Fruit fly (Drosophila melanogaster): ENCODE measurements around the gene Task6.

Gene Task6

DNA sequence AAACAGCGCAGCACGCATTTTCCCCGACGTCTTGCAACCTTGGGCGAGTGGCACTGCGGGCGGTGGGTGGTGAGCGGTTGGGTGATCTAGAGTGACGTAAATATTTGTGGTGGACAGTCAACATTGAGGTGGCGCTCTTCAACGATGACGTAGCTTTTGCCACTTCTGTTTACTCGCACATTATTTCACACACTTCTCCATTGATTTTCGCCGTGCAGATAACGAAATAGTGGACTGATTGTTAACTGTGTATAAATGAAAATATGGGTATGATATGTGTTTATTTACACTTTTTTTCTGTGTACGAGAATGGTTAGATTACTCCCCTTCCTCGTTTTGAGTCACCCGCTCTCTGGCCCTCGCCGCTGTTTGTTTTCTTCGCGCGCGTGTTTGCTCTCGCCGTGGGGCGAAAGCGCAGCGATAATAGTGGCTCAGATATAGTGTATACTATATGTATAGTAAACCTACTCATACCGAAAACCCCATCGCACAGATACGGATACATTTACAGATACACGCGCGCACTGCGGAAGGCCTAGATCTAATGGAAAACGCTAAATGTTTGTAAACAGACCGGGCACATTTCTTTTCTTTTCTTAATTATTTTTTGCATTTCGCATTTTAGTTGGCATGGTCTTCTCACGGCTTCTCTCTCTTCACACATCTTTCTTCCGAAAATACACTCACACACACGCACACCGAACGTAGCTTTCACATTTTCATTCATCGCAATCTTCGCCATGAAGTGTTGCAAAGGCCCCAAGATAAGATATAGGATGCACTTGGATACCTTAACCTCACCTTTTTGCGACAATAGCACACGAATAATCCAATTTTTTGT is 12.2 kb upstream of the Task6 start, which contains the start of gene omd (continued):
- TF ChIP-seq CG10366 (GFP tag; IDR thresholded peaks at IDR 0.05) (peak; percentile 47), CG11085 (GFP tag; IDR thresholded peaks at IDR 0.05) (no peak), insv (GFP tag; optimal IDR thresholded peaks at IDR 0.05) (no peak), az2 (GFP tag; optimal IDR thresholded peaks at IDR 0.05) (no peak), lilli (GFP tag; optimal IDR thresholded peaks at IDR 0.05) (peak; percentile 61), salm (tag; optimal IDR thresholded peaks at IDR 0.05) (peak; percentile 48), CG12659 (GFP tag; optimal IDR thresholded peaks at IDR 0.05) (no peak), CG8359 (GFP tag; optimal IDR thresholded peaks at IDR 0.05; ENCODE audit: borderline replicate concordance) (peak; percentile 41), CG6813 (GFP tag; optimal IDR thresholded peaks at IDR 0.05) (peak; percentile 85), CG3847 (GFP tag; IDR thresholded peaks at IDR 0.05) (0 out of 2 replicates have a peak, but pooled peaks have one; percentile 15), CG6254 (GFP tag; optimal IDR thresholded peaks at IDR 0.05) (peak; percentile 61), TFAM (GFP tag; optimal IDR thresholded peaks at IDR 0.05) (peak; percentile 8), PHDP (tag; optimal IDR thresholded peaks at IDR 0.05) (no peak), CG9932 (GFP tag; IDR thresholded peaks at IDR 0.05) (peak; percentile 52), Sry-β (GFP tag; optimal IDR thresholded peaks at IDR 0.05) (peak; percentile 32), lmd (GFP tag; IDR thresholded peaks at IDR 0.05) (peak; percentile 26; the same call in 1 of the 2 replicates), sisA (GFP tag; IDR thresholded peaks at IDR 0.05) (no peak), lov (optimal IDR thresholded peaks at IDR 0.05) (no peak), lov (GFP tag; IDR thresholded peaks at IDR 0.05) (peak; percentile 80), esg (GFP tag; conservative IDR thresholded peaks at IDR 0.05) (no peak), CG4328 (GFP tag; optimal IDR thresholded peaks at IDR 0.05) (peak; percentile 79), CG11560 (tag; IDR thresholded peaks at IDR 0.05) (no peak), twi (tag; optimal IDR thresholded peaks at IDR 0.05) (no peak), Kr (GFP tag; optimal IDR thresholded peaks at IDR 0.05) (peak; percentile 72), CG8388 (GFP tag; optimal IDR thresholded peaks at IDR 0.05) (peak; percentile 16), CG2199 (GFP tag; IDR thresholded peaks at IDR 0.05) (peak; percentile 94), CG9215 (GFP tag; IDR thresholded peaks at IDR 0.05) (no peak), Dll (GFP tag; IDR thresholded peaks at IDR 0.05; ENCODE audit: partially characterized antibody) (no peak), CG2129 (GFP tag; IDR thresholded peaks at IDR 0.05; ENCODE audit: partially characterized antibody) (no peak), CG16863 (GFP tag; optimal IDR thresholded peaks at IDR 0.05) (peak; percentile 54), CG12769 (tag; optimal IDR thresholded peaks at IDR 0.05) (no peak), knrl (GFP tag; IDR thresholded peaks at IDR 0.05; ENCODE audit: partially characterized antibody) (no peak), MESR4 (GFP tag; optimal IDR thresholded peaks at IDR 0.05) (peak; percentile 10), Bteb2 (GFP tag; optimal IDR thresholded peaks at IDR 0.05) (peak; percentile 42), CG5180 (GFP tag; optimal IDR thresholded peaks at IDR 0.05) (no peak), peb (GFP tag; IDR thresholded peaks at IDR 0.05) (peak; percentile 18), slp2 (GFP tag; optimal IDR thresholded peaks at IDR 0.05) (no peak), CG3163 (GFP tag; optimal IDR thresholded peaks at IDR 0.05) (peak; percentile 41), odd (GFP tag; optimal IDR thresholded peaks at IDR 0.05) (no peak), ind (GFP tag; optimal IDR thresholded peaks at IDR 0.05) (no peak), CG10267 (tag; optimal IDR thresholded peaks at IDR 0.05) (peak; percentile 2), CTCF (GFP tag; optimal IDR thresholded peaks at IDR 0.05) (peak; percentile 36), CG2712 (tag; optimal IDR thresholded peaks at IDR 0.05) (no peak), fd96Cb (tag; optimal IDR thresholded peaks at IDR 0.05) (no peak), chif (GFP tag; optimal IDR thresholded peaks at IDR 0.05) (peak; percentile 38 to 40), crol (GFP tag; IDR thresholded peaks at IDR 0.05) (peak; percentile 75), CG12219 (GFP tag; optimal IDR thresholded peaks at IDR 0.05) (peak; percentile 61), cas (GFP tag; IDR thresholded peaks at IDR 0.05) (no peak), Asciz (GFP tag; optimal IDR thresholded peaks at IDR 0.05) (peak; percentile 66)
